Worm (Caenorhabditis elegans) whole organism, L3 larva: ENCODE results near the gene R13H4.6.

Source experiments
- R02D3.7 ChIP-seq: fragments of 150-350 bp; optimal IDR thresholded peaks from 2 replicates; lab custom pipeline; 2014; ENCODE audit warnings: missing biosample characterization, missing genetic modification characterization
- ZK546.5 ChIP-seq: sonication (generic microtip); optimal IDR thresholded peaks from 2 replicates; lab custom pipeline; 2017; ENCODE audit warnings: missing biosample characterization, missing genetic modification characterization
- aly-2 ChIP-seq: fragments of 150-350 bp; optimal IDR thresholded peaks from 2 replicates; lab custom pipeline; 2014; ENCODE audit warnings: missing biosample characterization, missing genetic modification characterization
- ceh-28 ChIP-seq: fragments of 150-350 bp; optimal IDR thresholded peaks from 2 replicates; lab custom pipeline; 2014; ENCODE audit warnings: missing biosample characterization, missing genetic modification reagents, missing genetic modification characterization
- daf-12 ChIP-seq: fragments of 150-350 bp; optimal IDR thresholded peaks from 2 replicates; lab custom pipeline; 2014; ENCODE audit warnings: missing biosample characterization, missing genetic modification reagents, missing genetic modification characterization
- egl-27 ChIP-seq: sonication (generic microtip); optimal IDR thresholded peaks from 4 replicates; lab custom pipeline; 2017; ENCODE audit warnings: missing biosample characterization, missing genetic modification reagents, missing genetic modification characterization
- egl-5 ChIP-seq: fragments of 150-350 bp; optimal IDR thresholded peaks from 2 replicates; lab custom pipeline; 2017; ENCODE audit warnings: missing biosample characterization, missing genetic modification reagents, missing genetic modification characterization, inconsistent platforms
- elt-1 ChIP-seq: fragments of 150-350 bp; optimal IDR thresholded peaks from 2 replicates; lab custom pipeline; 2014; ENCODE audit warnings: missing biosample characterization, missing genetic modification characterization
- elt-2 ChIP-seq: sonication (generic microtip); optimal IDR thresholded peaks from 2 replicates; lab custom pipeline; 2016; ENCODE audit warnings: missing genetic modification reagents, mild to moderate bottlenecking, missing genetic modification characterization, missing compliant biosample characterization
- elt-3 ChIP-seq, 3 experiments: fragments of 150-350 bp in 1 of 3; sonication (generic microtip) in 2 of 3; optimal IDR thresholded peaks; 2 replicates in 2 of 3; 4 replicates in 1 of 3; lab custom pipeline; 2014 to 2017; ENCODE audit warnings: missing biosample characterization in 3 of 3, missing genetic modification characterization in 3 of 3
- eor-1 ChIP-seq, 2 experiments: fragments of 150-350 bp; optimal IDR thresholded peaks; 2 replicates each; lab custom pipeline; 2014 to 2018; ENCODE audit warnings: missing biosample characterization in 2 of 2, missing genetic modification characterization in 2 of 2
- fkh-10 ChIP-seq: sonication (generic microtip); optimal IDR thresholded peaks from 2 replicates; lab custom pipeline; 2017; ENCODE audit warnings: missing biosample characterization, missing genetic modification reagents, missing genetic modification characterization
- fkh-2 ChIP-seq: fragments of 150-350 bp; optimal IDR thresholded peaks from 2 replicates; lab custom pipeline; 2014; ENCODE audit warnings: missing biosample characterization, missing genetic modification reagents, missing genetic modification characterization
- lin-15B ChIP-seq: fragments of 150-350 bp; optimal IDR thresholded peaks from 2 replicates; lab custom pipeline; 2014; ENCODE audit warnings: missing biosample characterization, missing genetic modification characterization
- lin-39 ChIP-seq: fragments of 150-350 bp; optimal IDR thresholded peaks from 2 replicates; lab custom pipeline; 2018; ENCODE audit warnings: missing biosample characterization, missing genetic modification reagents, missing genetic modification characterization
- lsy-12 ChIP-seq: sonication (generic microtip); optimal IDR thresholded peaks from 2 replicates; lab custom pipeline; 2016; ENCODE audit warnings: mild to moderate bottlenecking, missing genetic modification characterization, missing compliant biosample characterization
- mdl-1 ChIP-seq: fragments of 150-350 bp; optimal IDR thresholded peaks from 2 replicates; lab custom pipeline; 2014; ENCODE audit warnings: missing biosample characterization, missing genetic modification characterization
- mml-1 ChIP-seq: fragments of 150-350 bp; sonication (generic microtip); optimal IDR thresholded peaks from 3 replicates; lab custom pipeline; 2014; ENCODE audit warnings: missing biosample characterization, missing genetic modification characterization
- nfya-1 ChIP-seq: sonication (generic microtip); optimal IDR thresholded peaks from 2 replicates; lab custom pipeline; 2017; ENCODE audit warnings: missing genetic modification characterization, mild to moderate bottlenecking, missing compliant biosample characterization, antibody characterized with exemption, moderate library complexity; ENCODE audit not compliant: insufficient read depth
- nhr-11 ChIP-seq: fragments of 150-350 bp; optimal IDR thresholded peaks from 2 replicates; lab custom pipeline; 2014; ENCODE audit warnings: missing biosample characterization, missing genetic modification characterization
- nhr-12 ChIP-seq: fragments of 150-350 bp; optimal IDR thresholded peaks from 2 replicates; lab custom pipeline; 2014; ENCODE audit warnings: missing biosample characterization, missing genetic modification characterization
- nhr-23 ChIP-seq: fragments of 150-350 bp; optimal IDR thresholded peaks from 2 replicates; lab custom pipeline; 2014; ENCODE audit warnings: missing biosample characterization, missing genetic modification reagents, missing genetic modification characterization
- nhr-237 ChIP-seq: fragments of 150-350 bp; optimal IDR thresholded peaks from 2 replicates; lab custom pipeline; 2014; ENCODE audit warnings: missing biosample characterization, missing genetic modification characterization
- nhr-25 ChIP-seq: sonication (generic microtip); optimal IDR thresholded peaks from 2 replicates; lab custom pipeline; 2017; ENCODE audit warnings: missing biosample characterization, missing genetic modification characterization
- nhr-28 ChIP-seq: fragments of 150-350 bp; optimal IDR thresholded peaks from 2 replicates; lab custom pipeline; 2014; ENCODE audit warnings: missing biosample characterization, missing genetic modification characterization
- nhr-67 ChIP-seq: fragments of 150-350 bp; optimal IDR thresholded peaks from 2 replicates; lab custom pipeline; 2014; ENCODE audit warnings: missing biosample characterization, missing genetic modification characterization
- pqm-1 ChIP-seq: fragments of 150-350 bp; optimal IDR thresholded peaks from 2 replicates; lab custom pipeline; 2017; ENCODE audit warnings: missing biosample characterization, missing genetic modification characterization, inconsistent platforms
- sea-2 ChIP-seq: fragments of 150-350 bp; sonication (generic microtip); optimal IDR thresholded peaks from 4 replicates; lab custom pipeline; 2014; ENCODE audit warnings: missing biosample characterization, missing genetic modification reagents, missing genetic modification characterization
- skn-1 ChIP-seq: fragments of 150-350 bp; optimal IDR thresholded peaks from 2 replicates; lab custom pipeline; 2014; ENCODE audit warnings: missing biosample characterization, missing genetic modification characterization
- snpc-4 ChIP-seq: fragments of 150-350 bp; optimal IDR thresholded peaks from 2 replicates; lab custom pipeline; 2014; ENCODE audit warnings: missing biosample characterization, missing genetic modification characterization
- tbx-2 ChIP-seq: sonication (generic microtip); optimal IDR thresholded peaks from 2 replicates; lab custom pipeline; 2016; ENCODE audit warnings: mild to moderate bottlenecking, missing genetic modification characterization, missing compliant biosample characterization
- unc-39 ChIP-seq: sonication (generic microtip); optimal IDR thresholded peaks from 4 replicates; lab custom pipeline; 2017; ENCODE audit warnings: missing biosample characterization, missing genetic modification characterization
- unc-62 ChIP-seq: fragments of 150-350 bp; sonication (generic microtip); optimal IDR thresholded peaks from 4 replicates; lab custom pipeline; 2014; ENCODE audit warnings: missing biosample characterization, missing genetic modification reagents, missing genetic modification characterization

R13H4.6 gene

ce11 chrV:11825662-11826061, 37.3 kb upstream of the R13H4.6 start, which contains the start of gene D2023.4:
TSS of gene D2023.4 (minus strand) at chrV:11825762.
- TF ChIP-seq nhr-23 (tag; lab: Kevin White, UChicago) (no peak), elt-2 (peak; percentile 51)

- TF ChIP-seq snpc-4 (tag; lab: Kevin White, UChicago): no peak
- TF ChIP-seq nhr-237 (tag; lab: Kevin White, UChicago): no peak
- TF ChIP-seq unc-62 (GFP tag; lab: Kevin White, UChicago): no peak
- no peak for TF ChIP-seq nhr-11
- TF ChIP-seq nfya-1 (tag; lab: Kevin White, UChicago): peak; percentile 37
- peak; percentile 3 for TF ChIP-seq nhr-23 (tag; lab: Kevin White, UChicago)
- no peak for TF ChIP-seq ZK546.5 (tag; lab: Kevin White, UChicago)
- no peak for TF ChIP-seq nhr-67
These were observed 36.0 kb upstream of the R13H4.6 start, which contains the start of the genes mpst-1 and D2023.6 for ce11 chrV:11826967-11827366. TSS of gene mpst-1 (minus strand) at chrV:11827067. TSS of gene D2023.6 (plus strand) at chrV:11827354.

- TF ChIP-seq egl-5 (tag; lab: Kevin White, UChicago): no peak
- no peak for TF ChIP-seq pqm-1 (tag; lab: Kevin White, UChicago)
- no peak for TF ChIP-seq nhr-67
- TF ChIP-seq fkh-10 (GFP tag; lab: Kevin White, UChicago): no peak
- TF ChIP-seq nhr-237 (tag; lab: Kevin White, UChicago): no peak
- TF ChIP-seq sea-2 (GFP tag; lab: Kevin White, UChicago): no peak
- TF ChIP-seq nhr-12 (tag; lab: Kevin White, UChicago): no peak
- no peak for TF ChIP-seq elt-3 (tag; optimal IDR thresholded peaks at IDR 0.05; lab: Kevin White, UChicago)
- TF ChIP-seq nhr-25 (tag; lab: Kevin White, UChicago): no peak
- no peak for TF ChIP-seq elt-1 (tag; lab: Kevin White, UChicago)
- no peak for TF ChIP-seq eor-1 (tag; optimal IDR thresholded peaks at IDR 0.05; lab: Kevin White, UChicago)
- no peak for TF ChIP-seq aly-2 (tag; lab: Kevin White, UChicago)
- TF ChIP-seq daf-12 (tag; lab: Kevin White, UChicago): no peak
- TF ChIP-seq ceh-28 (tag; lab: Kevin White, UChicago): no peak
- no peak for TF ChIP-seq skn-1 (tag; lab: Kevin White, UChicago)
- no peak for TF ChIP-seq mml-1 (tag; lab: Kevin White, UChicago)
- TF ChIP-seq lin-15B (tag; lab: Kevin White, UChicago): no peak
- TF ChIP-seq snpc-4 (tag; lab: Kevin White, UChicago): no peak
These were observed 33.6 kb upstream of the R13H4.6 start, which contains the start of gene col-158 for ce11 chrV:11829282-11829681. TSS of gene col-158 (plus strand) at chrV:11829582.

ce11 chrV:11833319-11833718, 29.6 kb upstream of the R13H4.6 start, which contains the start of gene pho-8:
TSS of gene pho-8 (plus strand) at chrV:11833619.
- TF ChIP-seq tbx-2 (no peak), lsy-12 (no peak), unc-39 (tag; lab: Kevin White, UChicago) (no peak), fkh-10 (GFP tag; lab: Kevin White, UChicago) (no peak)

- TF ChIP-seq unc-62 (GFP tag; lab: Kevin White, UChicago) (no peak), fkh-10 (GFP tag; lab: Kevin White, UChicago) (no peak), fkh-2 (no peak), nhr-23 (tag; lab: Kevin White, UChicago) (no peak), nhr-28 (tag; lab: Kevin White, UChicago) (no peak), egl-27 (no peak), snpc-4 (tag; lab: Kevin White, UChicago) (no peak)
These were observed 26.8 kb upstream of the R13H4.6 start, which contains the start of gene R13H4.2 for ce11 chrV:11836073-11836472. TSS of gene R13H4.2 (plus strand) at chrV:11836391.

- TF ChIP-seq R02D3.7 (tag; lab: Kevin White, UChicago) (no peak), pqm-1 (tag; lab: Kevin White, UChicago) (no peak), ZK546.5 (tag; lab: Kevin White, UChicago) (no peak), nhr-23 (tag; lab: Kevin White, UChicago) (no peak), egl-5 (tag; lab: Kevin White, UChicago) (no peak), lin-39 (tag; lab: Kevin White, UChicago) (no peak), nhr-67 (no peak), mdl-1 (no peak)
These were observed 23.7 kb upstream of the R13H4.6 start, which contains the start of gene idpb-5 for ce11 chrV:11839220-11839619. TSS of gene idpb-5 (plus strand) at chrV:11839520.
